Worm (Caenorhabditis elegans) whole organism, midembryonic: Measurements from ENCODE around the gene F26A1.1.

Experiments
- flt-1 ChIP-seq: fragments of 200-800 bp; sonication (Bioruptor generic); IDR thresholded peaks from 2 replicates; pipeline ENCODE4 v1.3.6; 2022; ENCODE audit warnings: missing genetic modification characterization, missing compliant biosample characterization
- klf-2 ChIP-seq: fragments of 200-800 bp; sonication (Bioruptor generic); conservative IDR thresholded peaks from 2 replicates; pipeline ENCODE4 v1.3.6; 2022; ENCODE audit warnings: missing genetic modification reagents, missing genetic modification characterization, missing compliant biosample characterization
- med-1 ChIP-seq: sonication (generic microtip); optimal IDR thresholded peaks from 2 replicates; lab custom pipeline; 2017; ENCODE audit warnings: missing genetic modification characterization, mild to moderate bottlenecking, missing compliant biosample characterization, antibody characterized with exemption, missing genetic modification reagents; ENCODE audit not compliant: insufficient read depth
- ref-1 ChIP-seq: fragments of 200-800 bp; sonication (Bioruptor generic); conservative IDR thresholded peaks from 2 replicates; pipeline ENCODE4 v1.3.6; 2022; ENCODE audit warnings: missing genetic modification reagents, missing genetic modification characterization, missing compliant biosample characterization
- tab-1 ChIP-seq: fragments of 200-800 bp; sonication (Bioruptor generic); IDR thresholded peaks from 2 replicates; pipeline ENCODE4 v1.3.6; 2022; ENCODE audit warnings: missing genetic modification characterization, missing compliant biosample characterization
- ztf-23 ChIP-seq: fragments of 200-800 bp; sonication (Bioruptor generic); IDR thresholded peaks from 2 replicates; pipeline ENCODE4 v1.3.6; 2022; ENCODE audit warnings: missing genetic modification reagents, missing genetic modification characterization, missing compliant biosample characterization
- ztf-29 ChIP-seq: fragments of 200-800 bp; sonication (Bioruptor generic); IDR thresholded peaks from 2 replicates; pipeline ENCODE4 v1.3.6; 2022; ENCODE audit warnings: missing genetic modification reagents, missing genetic modification characterization, missing compliant biosample characterization

ce11 chrIII:4893540-4893939 lies 43.2 kb downstream of the F26A1.1 start, which contains the start of gene F26F4.6:
- no peak for TF ChIP-seq flt-1 (GFP tag; lab: Robert Waterston, UW)
- TF ChIP-seq tab-1: no peak
- TF ChIP-seq med-1 (GFP tag; lab: Kevin White, UChicago): no peak
- TF ChIP-seq ztf-29 (GFP tag; lab: Robert Waterston, UW): no peak
- TF ChIP-seq ztf-23: no peak
- TF ChIP-seq klf-2 (GFP tag; lab: Robert Waterston, UW): no peak
- TF ChIP-seq ref-1 (GFP tag; lab: Robert Waterston, UW): no peak
